Worm (Caenorhabditis elegans): ENCODE measurements around the gene C03B8.3.

C03B8.3 gene

DNA sequence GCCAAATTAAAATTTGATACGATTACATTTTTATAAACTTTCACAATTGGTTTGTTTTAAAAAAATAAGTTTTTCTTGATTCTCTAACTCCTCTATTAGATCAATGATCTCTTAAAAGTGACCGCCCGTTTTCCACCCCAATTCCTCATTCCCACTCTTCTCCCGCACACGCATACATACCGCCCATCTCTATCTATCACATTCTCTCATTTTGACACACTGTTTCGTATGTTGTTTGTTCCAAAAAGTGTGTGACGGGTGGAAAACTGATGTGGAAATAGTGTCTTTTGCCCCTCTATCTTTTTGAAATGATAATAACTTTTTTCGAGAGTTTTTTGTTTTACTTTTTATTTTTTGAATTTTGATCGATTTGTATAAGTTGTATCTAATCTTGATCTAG, 6.2 kb downstream of the C03B8.3 start (continued):
- TF ChIP-seq pqm-1 (tag; optimal IDR thresholded peaks at IDR 0.05) (peak; percentile 98), ceh-20 (GFP tag; IDR thresholded peaks at IDR 0.05) (peak; percentile 72), spr-1 (tag; optimal IDR thresholded peaks at IDR 0.05) (no peak), daf-12 (tag; optimal IDR thresholded peaks at IDR 0.05) (no peak), fos-1 (tag; optimal IDR thresholded peaks at IDR 0.05) (no peak), dpl-1 (GFP tag; optimal IDR thresholded peaks at IDR 0.05) (peak; percentile 53), nhr-237 (tag; optimal IDR thresholded peaks at IDR 0.05) (no peak), ceh-82 (tag; optimal IDR thresholded peaks at IDR 0.05) (no peak), hif-1 (tag; optimal IDR thresholded peaks at IDR 0.05) (peak in 1 of 2 experiments; percentile 35), aly-2 (tag; optimal IDR thresholded peaks at IDR 0.05) (no peak), nhr-28 (tag; optimal IDR thresholded peaks at IDR 0.05) (peak; percentile 100), jun-1 (tag; optimal IDR thresholded peaks at IDR 0.05) (no peak), ceh-44 (GFP tag; IDR thresholded peaks at IDR 0.05) (no peak), zip-2 (tag; optimal IDR thresholded peaks at IDR 0.05) (no peak), T20F7.1 (GFP tag; optimal IDR thresholded peaks at IDR 0.05) (peak; percentile 76), skn-1 (tag; optimal IDR thresholded peaks at IDR 0.05) (no peak), nhr-11 (tag; optimal IDR thresholded peaks at IDR 0.05) (peak; percentile 85), ces-1 (GFP tag; optimal IDR thresholded peaks at IDR 0.05) (no peak), fkh-10 (GFP tag; optimal IDR thresholded peaks at IDR 0.05) (no peak), daf-8 (GFP tag; IDR thresholded peaks at IDR 0.05) (no peak), nhr-102 (tag; optimal IDR thresholded peaks at IDR 0.05) (no peak), vab-7 (GFP tag; IDR thresholded peaks at IDR 0.05) (no peak), nhr-6 (tag; optimal IDR thresholded peaks at IDR 0.05) (no peak), spr-3 (GFP tag; optimal IDR thresholded peaks at IDR 0.05) (no peak), nhr-42 (GFP tag; IDR thresholded peaks at IDR 0.05) (no peak), madf-9 (GFP tag; conservative IDR thresholded peaks at IDR 0.05) (no peak)

DNA sequence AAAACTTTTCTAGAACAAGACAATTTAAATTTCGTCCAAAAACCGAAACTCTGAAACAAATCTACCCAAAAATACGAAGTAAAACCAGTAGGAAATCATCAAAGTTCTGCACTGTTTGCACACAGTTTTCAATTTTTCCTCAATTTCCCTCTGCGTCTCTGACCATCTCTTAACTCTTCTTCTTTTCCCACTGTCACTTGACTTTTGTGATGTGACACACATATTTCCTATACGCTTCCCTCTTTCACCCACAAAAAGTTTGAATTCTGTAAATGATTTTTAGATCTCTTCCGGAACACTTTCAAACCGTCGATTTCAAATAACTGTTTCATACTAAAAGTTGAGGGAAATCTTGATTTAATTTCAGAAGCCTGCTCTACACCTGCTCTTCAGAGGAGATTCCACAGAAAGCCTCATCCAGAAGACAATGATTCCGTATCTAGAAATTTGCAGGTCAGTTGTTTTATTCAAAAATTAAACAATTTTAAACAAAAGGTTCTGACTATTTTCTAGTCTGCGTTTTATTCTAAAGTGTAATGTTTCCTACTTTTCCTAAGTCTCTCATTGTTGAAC, 7.3 kb downstream of the C03B8.3 start, which contains the start of gene ncl-1:
TSS of gene ncl-1 (plus strand) at position 366 of the 573 bp plus-strand sequence.
- TF ChIP-seq gei-8 (GFP tag; optimal IDR thresholded peaks at IDR 0.05) (no peak), unc-130 (GFP tag; optimal IDR thresholded peaks at IDR 0.05) (no peak), aha-1 (tag) (peak; percentile 94), mdl-1 (tag; optimal IDR thresholded peaks at IDR 0.05) (peak in 1 of 2 experiments; percentile 28), dmd-6 (GFP tag; IDR thresholded peaks at IDR 0.05) (peak; percentile 41; the same call in 1 of the 2 replicates), lsy-2 (tag; optimal IDR thresholded peaks at IDR 0.05) (peak in 1 of 2 experiments; percentile 22), hlh-30 (tag; optimal IDR thresholded peaks at IDR 0.05; ENCODE audit: insufficient read depth) (peak; percentile 83), unc-62 (GFP tag; optimal IDR thresholded peaks at IDR 0.05 in 1 of 2) (peak in 1 of 2 experiments; percentile 11), unc-62 (tag; optimal IDR thresholded peaks at IDR 0.05) (no peak), hmg-1.1 (GFP tag; IDR thresholded peaks at IDR 0.05) (peak; percentile 58; the same call in 1 of the 2 replicates), nhr-28 (tag; optimal IDR thresholded peaks at IDR 0.05) (peak; percentile 47), dve-1 (tag; optimal IDR thresholded peaks at IDR 0.05; ENCODE audit: insufficient read depth) (peak; percentile 43), Y48G9A.11 (GFP tag; IDR thresholded peaks at IDR 0.05) (no peak), mep-1 (tag; optimal IDR thresholded peaks at IDR 0.05) (peak; percentile 47), pha-4 (GFP tag; IDR thresholded peaks at IDR 0.05) (no peak), pha-4 (tag; optimal IDR thresholded peaks at IDR 0.05) (peak; percentile 41)
